Fruit fly (Drosophila melanogaster): ENCODE data around the gene ranshi.

Gene ranshi

dm6 chr3R:8729542-8729941 lies at the start of gene ranshi:
TSS of gene ranshi (minus strand) at chr3R:8729693.
- TF ChIP-seq kay (GFP tag; ENCODE audit: borderline replicate concordance) (peak; percentile 39), CG11617 (GFP tag; optimal IDR thresholded peaks at IDR 0.05) (no peak), Clk (GFP tag; optimal IDR thresholded peaks at IDR 0.05) (no peak), Mnt (GFP tag; optimal IDR thresholded peaks at IDR 0.05) (no peak)

- TF ChIP-seq kay (GFP tag; ENCODE audit: borderline replicate concordance) (peak; percentile 86), tj (GFP tag; optimal IDR thresholded peaks at IDR 0.05) (no peak)
Observed at dm6 chr3R:8773135-8773534, 43.6 kb upstream of the ranshi start, which contains the start of gene CG34301. TSS of gene CG34301 (plus strand) at chr3R:8773435.

DNA sequence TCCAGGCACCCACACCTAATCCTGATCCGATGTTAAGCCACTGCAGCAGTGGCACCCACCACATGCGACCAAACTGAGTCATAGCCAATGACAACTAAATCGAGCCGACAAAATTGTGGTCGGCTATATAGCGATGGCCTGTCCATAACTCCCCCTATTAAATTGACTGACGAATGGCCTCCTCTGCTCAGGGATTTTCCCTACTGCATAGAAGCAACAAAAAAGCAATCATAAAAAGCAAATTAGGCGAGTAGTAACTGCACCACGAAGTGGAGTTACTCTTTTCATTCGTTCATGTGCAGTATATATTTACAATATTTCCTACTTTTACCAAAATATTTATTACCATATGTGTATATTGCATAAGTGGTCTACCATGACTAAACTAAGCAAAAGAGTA lies 43.1 kb upstream of the ranshi start, which contains the start of gene CG13318:
Gene CG13318 (minus strand): TSS at position 101 of the 400 bp plus-strand sequence.
- TF ChIP-seq Hr96 (GFP tag; optimal IDR thresholded peaks at IDR 0.05) (no peak), CG7101 (tag; optimal IDR thresholded peaks at IDR 0.05) (no peak), Clk (GFP tag; optimal IDR thresholded peaks at IDR 0.05) (no peak), CG14711 (tag; optimal IDR thresholded peaks at IDR 0.05) (no peak), CG5204 (GFP tag; optimal IDR thresholded peaks at IDR 0.05) (no peak), CG1620 (GFP tag; optimal IDR thresholded peaks at IDR 0.05) (no peak), cnc (optimal IDR thresholded peaks at IDR 0.05) (no peak), CG7045 (GFP tag; optimal IDR thresholded peaks at IDR 0.05) (no peak), ovo (GFP tag; optimal IDR thresholded peaks at IDR 0.05) (no peak), Mnt (GFP tag; optimal IDR thresholded peaks at IDR 0.05) (no peak)

DNA sequence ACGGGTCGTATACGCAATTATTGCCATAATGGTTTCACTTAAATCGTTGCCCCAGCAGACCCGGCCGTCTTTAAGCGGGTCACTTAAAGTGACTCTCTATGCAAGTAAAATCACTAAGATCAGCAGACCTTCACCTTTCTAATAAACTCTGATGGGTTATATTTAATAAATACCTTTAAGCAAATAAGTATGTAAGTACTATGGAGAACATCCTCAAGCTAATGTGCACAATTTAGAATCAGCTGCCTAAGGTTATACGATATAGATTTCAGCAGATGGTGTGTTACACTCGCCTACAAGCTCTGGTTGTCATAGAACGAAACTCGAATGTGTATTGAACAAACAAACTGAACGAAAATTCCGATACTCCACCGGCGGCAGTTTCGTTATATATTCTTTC lies 39.6 kb upstream of the ranshi start, which contains the start of gene CG8236:
Gene CG8236 (plus strand): TSS at position 301 of the 400 bp plus-strand sequence.
- TF ChIP-seq CG5204 (GFP tag; optimal IDR thresholded peaks at IDR 0.05) (no peak), CG12768 (GFP tag; optimal IDR thresholded peaks at IDR 0.05) (no peak)

- TF ChIP-seq CG11617 (GFP tag; optimal IDR thresholded peaks at IDR 0.05) (no peak), ovo (GFP tag; optimal IDR thresholded peaks at IDR 0.05) (no peak), CG12768 (GFP tag; optimal IDR thresholded peaks at IDR 0.05) (no peak), bab1 (GFP tag; optimal IDR thresholded peaks at IDR 0.05) (no peak), toe (GFP tag; optimal IDR thresholded peaks at IDR 0.05) (no peak), CG14711 (tag; optimal IDR thresholded peaks at IDR 0.05) (no peak), tj (GFP tag; optimal IDR thresholded peaks at IDR 0.05) (no peak), CG5204 (GFP tag; optimal IDR thresholded peaks at IDR 0.05) (no peak), CG7101 (tag; optimal IDR thresholded peaks at IDR 0.05) (no peak), Crg-1 (GFP tag; optimal IDR thresholded peaks at IDR 0.05) (no peak), kay (GFP tag; ENCODE audit: borderline replicate concordance) (no peak), CG33017 (tag; optimal IDR thresholded peaks at IDR 0.05) (no peak), Mnt (GFP tag; optimal IDR thresholded peaks at IDR 0.05) (no peak), cic (GFP tag; optimal IDR thresholded peaks at IDR 0.05) (no peak), CG7045 (GFP tag; optimal IDR thresholded peaks at IDR 0.05) (no peak), pad (GFP tag; optimal IDR thresholded peaks at IDR 0.05) (no peak)
Observed at dm6 chr3R:8767998-8768397, 38.5 kb upstream of the ranshi start, which contains the start of the genes CG34135 and CG11768. TSS of gene CG34135 (minus strand) at chr3R:8768191. TSS of gene CG11768 (minus strand) at chr3R:8768200.

dm6 chr3R:8748776-8749126 lies 19.3 kb upstream of the ranshi start:
- TF ChIP-seq toe (GFP tag; optimal IDR thresholded peaks at IDR 0.05), result no peak
- no peak for TF ChIP-seq kay (GFP tag; ENCODE audit: borderline replicate concordance)
- TF ChIP-seq tj (GFP tag; optimal IDR thresholded peaks at IDR 0.05), result no peak
- TF ChIP-seq Crg-1 (GFP tag; optimal IDR thresholded peaks at IDR 0.05), result no peak
- TF ChIP-seq ovo (GFP tag; optimal IDR thresholded peaks at IDR 0.05), result no peak
- TF ChIP-seq Clk (GFP tag; optimal IDR thresholded peaks at IDR 0.05), result no peak
- TF ChIP-seq CG7045 (GFP tag; optimal IDR thresholded peaks at IDR 0.05), result no peak
- no peak for TF ChIP-seq CG1620 (GFP tag; optimal IDR thresholded peaks at IDR 0.05)
- no peak for TF ChIP-seq Mnt (GFP tag; optimal IDR thresholded peaks at IDR 0.05)
- TF ChIP-seq cnc (optimal IDR thresholded peaks at IDR 0.05), result no peak
- TF ChIP-seq bab1 (GFP tag; optimal IDR thresholded peaks at IDR 0.05), result no peak
- no peak for TF ChIP-seq CG33017 (tag; optimal IDR thresholded peaks at IDR 0.05)

DNA sequence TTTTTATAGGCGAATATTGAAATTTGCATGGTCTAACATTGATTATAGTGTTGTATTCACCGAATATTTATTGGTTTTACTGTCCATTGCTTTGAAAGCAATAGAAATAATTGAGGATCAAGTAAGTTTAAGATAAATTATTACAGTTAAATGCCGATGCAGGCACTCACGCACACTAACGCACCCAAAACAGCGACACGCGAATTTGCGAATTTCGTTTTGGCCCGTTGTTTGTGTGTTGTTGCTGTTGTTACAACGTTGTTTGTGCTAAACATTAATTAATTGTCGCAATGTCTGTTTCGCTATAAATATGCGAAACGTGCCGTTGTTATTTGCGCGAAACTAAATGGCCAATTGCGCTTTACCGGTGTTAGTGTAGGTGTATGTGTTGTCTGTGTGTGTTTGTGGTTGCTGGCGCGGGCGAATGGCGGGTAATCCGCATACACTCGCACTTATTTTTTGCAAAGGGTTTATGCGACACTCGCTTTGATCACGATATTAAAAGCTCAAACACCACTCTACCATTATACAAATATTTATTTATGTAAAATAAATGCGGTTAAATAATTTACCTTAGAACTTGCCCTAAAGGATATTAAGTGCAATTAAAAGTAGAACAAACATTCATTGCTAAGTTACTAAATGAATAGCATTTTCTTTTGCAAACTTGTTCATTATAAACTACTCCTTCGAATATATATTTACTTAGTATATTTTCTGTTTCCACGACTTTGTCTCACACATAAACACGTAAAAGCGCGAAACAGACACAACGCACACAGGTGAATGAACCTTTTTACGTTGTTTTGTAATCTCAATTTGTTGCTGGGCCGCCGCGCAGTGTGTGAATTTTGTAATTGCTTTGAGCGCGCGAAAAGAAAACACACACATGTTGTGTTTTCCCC lies 18.6 kb upstream of the ranshi start:
- peak; percentile 45 for TF ChIP-seq toe (GFP tag; optimal IDR thresholded peaks at IDR 0.05)
- TF ChIP-seq ovo (GFP tag; optimal IDR thresholded peaks at IDR 0.05), result peak; percentile 45
- TF ChIP-seq pad (GFP tag; optimal IDR thresholded peaks at IDR 0.05), result peak; percentile 58
- peak; percentile 64 for TF ChIP-seq CG5204 (GFP tag; optimal IDR thresholded peaks at IDR 0.05)
- TF ChIP-seq CG14711 (tag; optimal IDR thresholded peaks at IDR 0.05), result peak; percentile 79
- TF ChIP-seq CG7101 (tag; optimal IDR thresholded peaks at IDR 0.05), result peak; percentile 85
- TF ChIP-seq bab1 (GFP tag; optimal IDR thresholded peaks at IDR 0.05), result peak; percentile 87
- TF ChIP-seq Mnt (GFP tag; optimal IDR thresholded peaks at IDR 0.05), result peak; percentile 28
- TF ChIP-seq Clk (GFP tag; optimal IDR thresholded peaks at IDR 0.05), result peak; percentile 69
- peak; percentile 31 for TF ChIP-seq cic (GFP tag; optimal IDR thresholded peaks at IDR 0.05)
- peak; percentile 85 for TF ChIP-seq CG11617 (GFP tag; optimal IDR thresholded peaks at IDR 0.05)
- peak; percentile 83 for TF ChIP-seq kay (GFP tag; ENCODE audit: borderline replicate concordance)
- TF ChIP-seq Hr96 (GFP tag; optimal IDR thresholded peaks at IDR 0.05), result peak; percentile 20
- TF ChIP-seq tj (GFP tag; optimal IDR thresholded peaks at IDR 0.05), result peak; percentile 70
- TF ChIP-seq Crg-1 (GFP tag; optimal IDR thresholded peaks at IDR 0.05), result peak; percentile 42
- peak; percentile 82 for TF ChIP-seq CG12768 (GFP tag; optimal IDR thresholded peaks at IDR 0.05)
- peak; percentile 6 for TF ChIP-seq CG1620 (GFP tag; optimal IDR thresholded peaks at IDR 0.05)
- peak; percentile 92 for TF ChIP-seq CG33017 (tag; optimal IDR thresholded peaks at IDR 0.05)
- TF ChIP-seq cnc (optimal IDR thresholded peaks at IDR 0.05), result no peak
- peak; percentile 84 for TF ChIP-seq CG7045 (GFP tag; optimal IDR thresholded peaks at IDR 0.05)

All from whole organism, adult.